Worm (Caenorhabditis elegans) whole organism, young adult: ENCODE data around the gene srd-28.

Experiments used
- C06A6.2 ChIP-seq: fragments of 200-800 bp; sonication (Bioruptor generic); conservative IDR thresholded peaks from 2 replicates; pipeline ENCODE4 v1.3.6; 2022; ENCODE audit warnings: missing genetic modification characterization, missing compliant biosample characterization
- F23B12.7 ChIP-seq: sonication (generic microtip); optimal IDR thresholded peaks from 2 replicates; lab custom pipeline; 2017; ENCODE audit warnings: missing genetic modification characterization, mild to moderate bottlenecking, missing compliant biosample characterization, antibody characterized with exemption, moderate library complexity; ENCODE audit not compliant: insufficient read depth
- F33H1.4 ChIP-seq: fragments of 200-800 bp; sonication (Bioruptor generic); IDR thresholded peaks from 2 replicates; pipeline ENCODE4 v1.3.6; 2022; ENCODE audit warnings: missing genetic modification reagents, missing genetic modification characterization, missing compliant biosample characterization
- F49E8.2 ChIP-seq: sonication (generic microtip); optimal IDR thresholded peaks from 3 replicates; lab custom pipeline; 2017; ENCODE audit warnings: missing genetic modification characterization, mild to moderate bottlenecking, missing compliant biosample characterization, antibody characterized with exemption, moderate library complexity; ENCODE audit not compliant: insufficient read depth
- K11D2.4 ChIP-seq: fragments of 200-800 bp; sonication (Bioruptor generic); IDR thresholded peaks from 2 replicates; pipeline ENCODE4 v1.3.6; 2022; ENCODE audit warnings: missing genetic modification reagents, missing genetic modification characterization, missing compliant biosample characterization
- K12H6.12 ChIP-seq: fragments of 200-800 bp; sonication (Bioruptor generic); optimal IDR thresholded peaks from 2 replicates; lab custom pipeline; 2018; ENCODE audit warnings: mild to moderate bottlenecking, missing genetic modification characterization, missing compliant biosample characterization
- T07F8.4 ChIP-seq: sonication (generic microtip); optimal IDR thresholded peaks from 2 replicates; lab custom pipeline; 2016; ENCODE audit warnings: mild to moderate bottlenecking, missing genetic modification characterization, moderate library complexity, missing compliant biosample characterization
- T26A5.8 ChIP-seq: sonication (generic microtip); optimal IDR thresholded peaks from 2 replicates; lab custom pipeline; 2016; ENCODE audit warnings: missing genetic modification characterization, missing compliant biosample characterization
- Y79H2A.3 ChIP-seq: fragments of 200-800 bp; sonication (Bioruptor generic); conservative IDR thresholded peaks from 2 replicates; pipeline ENCODE4 v1.3.6; 2022; ENCODE audit warnings: missing genetic modification reagents, missing genetic modification characterization, missing compliant biosample characterization
- aptf-2 ChIP-seq: fragments of 200-800 bp; sonication (Bioruptor generic); conservative IDR thresholded peaks from 2 replicates; pipeline ENCODE4 v1.3.6; 2022; ENCODE audit warnings: missing genetic modification reagents, missing genetic modification characterization, missing compliant biosample characterization
- atf-7 ChIP-seq: sonication (generic microtip); optimal IDR thresholded peaks from 2 replicates; lab custom pipeline; 2017; ENCODE audit warnings: mild to moderate bottlenecking, missing genetic modification characterization, missing compliant biosample characterization
- bed-1 ChIP-seq: fragments of 200-800 bp; sonication (Bioruptor generic); IDR thresholded peaks from 2 replicates; pipeline ENCODE4 v1.3.6; 2022; ENCODE audit warnings: missing genetic modification reagents, missing genetic modification characterization, missing compliant biosample characterization
- efl-1 ChIP-seq: fragments of 150-350 bp; optimal IDR thresholded peaks from 2 replicates; lab custom pipeline; 2014; ENCODE audit warnings: missing biosample characterization, missing genetic modification reagents, missing genetic modification characterization
- egl-18 ChIP-seq: fragments of 200-800 bp; sonication (Bioruptor generic); IDR thresholded peaks from 2 replicates; pipeline ENCODE4 v1.3.6; 2022; ENCODE audit warnings: missing genetic modification reagents, missing genetic modification characterization, missing compliant biosample characterization
- him-1 ChIP-seq: sonication (generic microtip); optimal IDR thresholded peaks from 2 replicates; lab custom pipeline; 2016; ENCODE audit warnings: missing genotype, missing genetic modification reagents, missing genetic modification characterization, missing compliant biosample characterization
- hlh-12 ChIP-seq: sonication (generic microtip); optimal IDR thresholded peaks from 2 replicates; lab custom pipeline; 2016; ENCODE audit warnings: missing genetic modification characterization, missing compliant biosample characterization
- hlh-26 ChIP-seq: fragments of 200-800 bp; sonication (Bioruptor generic); conservative IDR thresholded peaks from 2 replicates; pipeline ENCODE4 v1.3.6; 2022; ENCODE audit warnings: missing genetic modification reagents, missing genetic modification characterization, missing compliant biosample characterization
- hsf-1 ChIP-seq: fragments of 200-800 bp; sonication (Bioruptor generic); IDR thresholded peaks from 2 replicates; pipeline ENCODE4 v1.3.6; 2022; ENCODE audit warnings: missing genetic modification reagents, missing genetic modification characterization, missing compliant biosample characterization
- let-526 ChIP-seq: fragments of 200-800 bp; sonication (Bioruptor generic); IDR thresholded peaks from 2 replicates; pipeline ENCODE4 v1.3.6; 2022; ENCODE audit warnings: missing genetic modification reagents, missing genetic modification characterization, missing compliant biosample characterization
- madf-10 ChIP-seq: sonication (generic microtip); optimal IDR thresholded peaks from 2 replicates; lab custom pipeline; 2016; ENCODE audit warnings: mild to moderate bottlenecking, missing genetic modification characterization, missing compliant biosample characterization
- madf-3 ChIP-seq: fragments of 200-800 bp; sonication (Bioruptor generic); IDR thresholded peaks from 2 replicates; pipeline ENCODE4 v1.3.6; 2022; ENCODE audit warnings: missing genetic modification reagents, missing genetic modification characterization, missing compliant biosample characterization
- madf-6 ChIP-seq: fragments of 200-800 bp; sonication (Bioruptor generic); IDR thresholded peaks from 2 replicates; pipeline ENCODE4 v1.3.6; 2022; ENCODE audit warnings: missing genetic modification reagents, missing genetic modification characterization, missing compliant biosample characterization
- mel-28 ChIP-seq: sonication (generic microtip); optimal IDR thresholded peaks from 2 replicates; lab custom pipeline; 2016; ENCODE audit warnings: borderline replicate concordance, mild to moderate bottlenecking, missing genetic modification characterization, missing compliant biosample characterization
- mes-4 ChIP-seq: sonication (generic microtip); optimal IDR thresholded peaks from 2 replicates; lab custom pipeline; 2016; ENCODE audit warnings: missing genotype, missing genetic modification characterization, missing compliant biosample characterization
- nfya-1 ChIP-seq: sonication (generic microtip); optimal IDR thresholded peaks from 2 replicates; lab custom pipeline; 2017; ENCODE audit warnings: antibody characterized with exemption, missing compliant biosample characterization, missing genetic modification characterization, borderline replicate concordance; ENCODE audit not compliant: insufficient read depth
- nhr-179 ChIP-seq: sonication (generic microtip); optimal IDR thresholded peaks from 2 replicates; lab custom pipeline; 2016; ENCODE audit warnings: mild to moderate bottlenecking, missing genetic modification characterization, missing compliant biosample characterization
- nhr-27 ChIP-seq: fragments of 200-800 bp; sonication (Bioruptor generic); optimal IDR thresholded peaks from 2 replicates; lab custom pipeline; 2018; ENCODE audit warnings: mild to moderate bottlenecking, missing genetic modification characterization, moderate library complexity, missing compliant biosample characterization
- nhr-80 ChIP-seq: sonication (generic microtip); optimal IDR thresholded peaks from 2 replicates; lab custom pipeline; 2016; ENCODE audit warnings: missing genetic modification characterization, missing compliant biosample characterization
- nhr-90 ChIP-seq: sonication (generic microtip); optimal IDR thresholded peaks from 2 replicates; lab custom pipeline; 2016; ENCODE audit warnings: missing genotype, mild to moderate bottlenecking, missing genetic modification characterization, missing compliant biosample characterization
- rcor-1 ChIP-seq: fragments of 200-800 bp; sonication (Bioruptor generic); IDR thresholded peaks from 2 replicates; pipeline ENCODE4 v1.3.6; 2022; ENCODE audit warnings: missing genetic modification reagents, missing genetic modification characterization, missing compliant biosample characterization
- repo-1 ChIP-seq: sonication (generic microtip); optimal IDR thresholded peaks from 2 replicates; lab custom pipeline; 2017; ENCODE audit warnings: mild to moderate bottlenecking, missing genetic modification characterization, missing compliant biosample characterization
- sea-2 ChIP-seq: fragments of 200-800 bp; sonication (Bioruptor generic); IDR thresholded peaks from 2 replicates; pipeline ENCODE4 v1.3.6; 2022; ENCODE audit warnings: missing genetic modification characterization, missing compliant biosample characterization
- snpc-4 ChIP-seq, 5 experiments: fragments of 150-350 bp in 1 of 5; sonication (generic microtip) in 4 of 5; optimal IDR thresholded peaks; 2 replicates each; lab custom pipeline; 2014 to 2018; ENCODE audit warnings: missing genetic modification characterization in 5 of 5, missing biosample characterization in 3 of 5, antibody characterized with exemption in 2 of 5, mild to moderate bottlenecking in 2 of 5, missing compliant biosample characterization in 2 of 5, missing genotype in 2 of 5, moderate library complexity in 2 of 5, missing genetic modification reagents in 1 of 5
- somi-1 ChIP-seq: fragments of 200-800 bp; sonication (Bioruptor generic); optimal IDR thresholded peaks from 2 replicates; lab custom pipeline; 2018; ENCODE audit warnings: mild to moderate bottlenecking, missing genetic modification characterization, missing compliant biosample characterization
- unc-62 ChIP-seq: fragments of 150-350 bp; optimal IDR thresholded peaks from 2 replicates; lab custom pipeline; 2014; ENCODE audit warnings: missing biosample characterization, missing genetic modification reagents, missing genetic modification characterization
- xnd-1 ChIP-seq: sonication (generic microtip); optimal IDR thresholded peaks from 2 replicates; lab custom pipeline; 2016; ENCODE audit warnings: missing genotype, missing genetic modification reagents, missing genetic modification characterization, missing compliant biosample characterization

Gene srd-28

ce11 chrV:15232200-15232599 lies 18.2 kb upstream of the srd-28 start, which contains the start of gene srw-13:
srw-13 (plus strand) TSS chrV:15232500.
- no peak for TF ChIP-seq repo-1 (tag; lab: Kevin White, UChicago)
- no peak for TF ChIP-seq atf-7
- no peak for TF ChIP-seq madf-10 (tag; lab: Kevin White, UChicago)
- no peak for TF ChIP-seq madf-3 (GFP tag; lab: Robert Waterston, UW)
- no peak for TF ChIP-seq K12H6.12
- no peak for TF ChIP-seq Y79H2A.3
- no peak for TF ChIP-seq nhr-80 (tag; lab: Kevin White, UChicago)
- no peak for TF ChIP-seq hlh-12 (tag; lab: Kevin White, UChicago)
- TF ChIP-seq somi-1 (GFP tag; lab: Kevin White, UChicago): no peak
- TF ChIP-seq unc-62 (GFP tag; lab: Kevin White, UChicago): no peak
- TF ChIP-seq K11D2.4 (GFP tag; lab: Robert Waterston, UW): no peak
- TF ChIP-seq him-1 (tag; lab: Kevin White, UChicago): no peak
- TF ChIP-seq F23B12.7: no peak
- no peak for TF ChIP-seq hlh-26 (GFP tag; lab: Robert Waterston, UW)

ce11 chrV:15235661-15236060 lies 14.7 kb upstream of the srd-28 start, which contains the start of gene nhr-164:
nhr-164 (minus strand) TSS chrV:15235761.
- no peak for TF ChIP-seq let-526 (GFP tag; lab: Robert Waterston, UW)
- no peak for TF ChIP-seq nhr-90 (tag; lab: Kevin White, UChicago)

- TF ChIP-seq efl-1 (GFP tag; lab: Kevin White, UChicago) (no peak), madf-3 (GFP tag; lab: Robert Waterston, UW) (no peak), F33H1.4 (GFP tag; lab: Robert Waterston, UW) (no peak), nhr-27 (tag; lab: Kevin White, UChicago) (no peak), T26A5.8 (tag; lab: Kevin White, UChicago) (no peak), rcor-1 (GFP tag; lab: Robert Waterston, UW) (no peak), nhr-90 (tag; lab: Kevin White, UChicago) (no peak), C06A6.2 (GFP tag; lab: Robert Waterston, UW) (no peak), aptf-2 (GFP tag; lab: Robert Waterston, UW) (no peak), snpc-4 (GFP tag; optimal IDR thresholded peaks at IDR 0.05; lab: Kevin White, UChicago) (no peak), snpc-4 (tag; optimal IDR thresholded peaks at IDR 0.05; lab: Kevin White, UChicago) (no peak), madf-6 (GFP tag; lab: Robert Waterston, UW) (no peak), F49E8.2 (tag; lab: Kevin White, UChicago) (no peak), bed-1 (no peak)
Observed at ce11 chrV:15238552-15238951, 11.9 kb upstream of the srd-28 start, which contains the start of gene srw-12. srw-12 (minus strand) TSS chrV:15238652.

- TF ChIP-seq hsf-1 (no peak), nhr-179 (tag; lab: Kevin White, UChicago) (no peak), egl-18 (GFP tag; lab: Robert Waterston, UW) (no peak), aptf-2 (GFP tag; lab: Robert Waterston, UW) (no peak), T07F8.4 (no peak), nfya-1 (tag; lab: Kevin White, UChicago) (no peak), xnd-1 (tag; lab: Kevin White, UChicago) (no peak), sea-2 (GFP tag; lab: Robert Waterston, UW) (no peak), F23B12.7 (no peak), mes-4 (tag; lab: Kevin White, UChicago) (no peak), mel-28 (tag; lab: Kevin White, UChicago) (no peak)
Observed at ce11 chrV:15240215-15240614, 10.2 kb upstream of the srd-28 start, which contains the start of gene srw-11. srw-11 (minus strand) TSS chrV:15240315.
